Fruit fly (Drosophila melanogaster) whole organism, embryonic: ENCODE results near the gene mfas.

Experiments
- Awh ChIP-seq: fragments of 200-800 bp; sonication (Bioruptor generic); IDR thresholded peaks from 2 replicates; pipeline ENCODE4, ENCODE4 v1.3.6; 2022; ENCODE audit warnings: missing biosample characterization, missing genetic modification characterization
- Bdp1 ChIP-seq: fragments of 200-800 bp; sonication (Bioruptor generic); optimal IDR thresholded peaks from 3 replicates; lab custom pipeline; 2016; ENCODE audit warnings: missing biosample characterization, missing genetic modification characterization
- CG11696 ChIP-seq: fragments of 200-800 bp; sonication (Bioruptor generic); IDR thresholded peaks from 2 replicates; pipeline ENCODE4 v1.3.6; 2022; ENCODE audit warnings: missing biosample characterization, missing genetic modification characterization
- CG1603 ChIP-seq: fragments of 200-800 bp; sonication (Bioruptor generic); optimal IDR thresholded peaks from 2 replicates; lab custom pipeline; 2019; ENCODE audit warnings: missing biosample characterization, mild to moderate bottlenecking, missing genetic modification characterization, moderate library complexity
- CG18011 ChIP-seq: fragments of 200-800 bp; sonication (Bioruptor generic); optimal IDR thresholded peaks from 2 replicates; lab custom pipeline; 2017; ENCODE audit warnings: missing biosample characterization, missing genetic modification characterization, mild to moderate bottlenecking, moderate library complexity, missing genotype
- btn ChIP-seq: fragments of 200-800 bp; sonication (Bioruptor generic); optimal IDR thresholded peaks from 2 replicates; lab custom pipeline; 2016; ENCODE audit warnings: missing biosample characterization, missing genetic modification characterization
- ci ChIP-seq: fragments of 200-800 bp; sonication (Bioruptor generic); IDR thresholded peaks from 3 replicates; pipeline ENCODE4 v1.3.6; 2022; ENCODE audit warnings: missing biosample characterization, missing genetic modification characterization
- dati ChIP-seq: fragments of 200-800 bp; sonication (Bioruptor generic); IDR thresholded peaks from 2 replicates; pipeline ENCODE4 v1.3.6; 2022; ENCODE audit warnings: missing biosample characterization, missing genetic modification characterization

DNA sequence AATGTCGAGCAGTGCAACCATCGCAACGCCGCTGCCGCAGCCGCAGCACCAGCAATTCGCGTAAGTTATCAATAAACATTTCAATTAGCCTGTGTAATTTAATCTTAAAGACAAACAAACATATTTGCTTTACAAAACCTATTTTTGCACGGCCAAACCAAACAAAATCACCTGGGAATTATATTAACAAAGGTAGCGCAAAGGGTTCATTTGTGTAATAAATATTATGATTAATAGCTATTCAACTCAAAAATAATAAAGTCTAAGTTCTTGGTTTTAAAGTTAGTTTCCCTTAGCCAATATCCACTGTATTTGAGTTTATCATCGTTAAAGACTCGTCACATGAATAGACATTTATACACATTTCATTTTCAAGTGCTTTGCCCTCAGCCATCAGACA is 23.9 kb downstream of the mfas start:
- TF ChIP-seq CG18011 (GFP tag; lab: Kevin White, UChicago) (no peak), CG11696 (GFP tag; lab: Robert Waterston, UW) (no peak), dati (no peak), ci (no peak), Awh (no peak), Bdp1 (no peak), CG1603 (tag; lab: Kevin White, UChicago) (no peak), btn (GFP tag; lab: Kevin White, UChicago) (no peak)
